Worm (Caenorhabditis elegans) whole organism, L2 larva: ENCODE data around the gene figl-1.
"Not testable (repeated sequence)": the region's sequence is repeated elsewhere in the genome, so short reads cannot be mapped to it uniquely, and the experiment has no call there.

Source experiments
- alr-1 ChIP-seq: fragments of 150-350 bp; optimal IDR thresholded peaks from 2 replicates; lab custom pipeline; 2014; ENCODE audit warnings: missing biosample characterization, missing genetic modification characterization
- ama-1 ChIP-seq: fragments of 150-350 bp; optimal IDR thresholded peaks from 2 replicates; lab custom pipeline; 2018; ENCODE audit warnings: inconsistent platforms
- egl-27 ChIP-seq: sonication (generic microtip); optimal IDR thresholded peaks from 3 replicates; lab custom pipeline; 2017; ENCODE audit warnings: missing biosample characterization, missing genetic modification reagents, missing genetic modification characterization
- fos-1 ChIP-seq: fragments of 150-350 bp; optimal IDR thresholded peaks from 2 replicates; lab custom pipeline; 2014; ENCODE audit warnings: missing biosample characterization, missing genetic modification characterization
- lin-13 ChIP-seq: fragments of 150-350 bp; optimal IDR thresholded peaks from 2 replicates; lab custom pipeline; 2014; ENCODE audit warnings: missing biosample characterization, missing genetic modification reagents, missing genetic modification characterization
- lsy-2 ChIP-seq, 2 experiments: fragments of 150-350 bp in 1 of 2; sonication (generic microtip) in 1 of 2; optimal IDR thresholded peaks; 2 replicates each; lab custom pipeline; 2014 to 2017; ENCODE audit warnings: missing biosample characterization in 2 of 2, missing genetic modification characterization in 2 of 2
- mdl-1 ChIP-seq, 2 experiments: fragments of 150-350 bp in 1 of 2; sonication (generic microtip) in 1 of 2; optimal IDR thresholded peaks; 2 replicates each; lab custom pipeline; 2017; ENCODE audit warnings: missing biosample characterization in 2 of 2, missing genetic modification characterization in 2 of 2
- nhr-11 ChIP-seq: fragments of 150-350 bp; optimal IDR thresholded peaks from 2 replicates; lab custom pipeline; 2014; ENCODE audit warnings: missing biosample characterization, missing genetic modification characterization
- nhr-12 ChIP-seq: fragments of 150-350 bp; optimal IDR thresholded peaks from 2 replicates; lab custom pipeline; 2014; ENCODE audit warnings: missing biosample characterization, missing genetic modification characterization
- nhr-77 ChIP-seq: fragments of 150-350 bp; optimal IDR thresholded peaks from 2 replicates; lab custom pipeline; 2014; ENCODE audit warnings: missing biosample characterization, missing genetic modification characterization
- unc-55 ChIP-seq: fragments of 150-350 bp; sonication (generic microtip); optimal IDR thresholded peaks from 3 replicates; lab custom pipeline; 2014; ENCODE audit warnings: missing biosample characterization, missing genetic modification reagents, missing genetic modification characterization
- zag-1 ChIP-seq: fragments of 150-350 bp; optimal IDR thresholded peaks from 2 replicates; lab custom pipeline; 2014; ENCODE audit warnings: missing biosample characterization, missing genetic modification characterization
- ztf-11 ChIP-seq: sonication (generic microtip); optimal IDR thresholded peaks from 2 replicates; lab custom pipeline; 2017; ENCODE audit warnings: missing biosample characterization, missing genetic modification characterization

- TF ChIP-seq ztf-11 (tag; lab: Kevin White, UChicago); nhr-11 (tag; lab: Kevin White, UChicago); nhr-77 (tag; lab: Kevin White, UChicago); alr-1 (tag; lab: Kevin White, UChicago); unc-55; lin-13 (GFP tag; lab: Kevin White, UChicago); fos-1 (tag; lab: Kevin White, UChicago); mdl-1 (tag; optimal IDR thresholded peaks at IDR 0.05; lab: Kevin White, UChicago); ama-1 (lab: Kevin White, UChicago); egl-27 (tag; lab: Kevin White, UChicago); zag-1; nhr-12 (tag; lab: Kevin White, UChicago); lsy-2 (tag; optimal IDR thresholded peaks at IDR 0.05; lab: Kevin White, UChicago): not testable (repeated sequence)
Observed at ce11 chrV:4293425-4293824, 52.4 kb downstream of the figl-1 start, which contains the start of gene srh-194.
